Fruit fly (Drosophila melanogaster) whole organism, embryonic: ENCODE results near the gene CG7483.

ENCODE experiments used
- Adf1 ChIP-seq: fragments of 200-800 bp; sonication (Bioruptor generic); IDR thresholded peaks from 2 replicates; pipeline ENCODE4 v1.3.6; 2022; ENCODE audit warnings: missing biosample characterization, missing genetic modification characterization
- BtbVII ChIP-seq: fragments of 200-800 bp; sonication (Bioruptor generic); optimal IDR thresholded peaks from 3 replicates; lab custom pipeline; 2017; ENCODE audit warnings: missing biosample characterization, mild to moderate bottlenecking, missing genetic modification characterization
- CG10147 ChIP-seq: fragments of 200-800 bp; sonication (Bioruptor generic); optimal IDR thresholded peaks from 2 replicates; lab custom pipeline; 2019; ENCODE audit warnings: missing biosample characterization, mild to moderate bottlenecking, missing genetic modification characterization, moderate library complexity
- CG10431 ChIP-seq: fragments of 200-800 bp; sonication (Bioruptor generic); optimal IDR thresholded peaks from 3 replicates; lab custom pipeline; 2018; ENCODE audit warnings: missing biosample characterization, mild to moderate bottlenecking, missing genetic modification characterization
- CG11695 ChIP-seq: fragments of 200-800 bp; sonication (Bioruptor generic); IDR thresholded peaks from 3 replicates; pipeline ENCODE4 v1.3.6; 2022; ENCODE audit warnings: missing biosample characterization, missing genetic modification characterization
- CG12219 ChIP-seq: fragments of 200-800 bp; sonication (Bioruptor generic); optimal IDR thresholded peaks from 3 replicates; lab custom pipeline; 2018; ENCODE audit warnings: missing biosample characterization, mild to moderate bottlenecking, missing genetic modification characterization
- CG12391 ChIP-seq: fragments of 200-800 bp; sonication (Bioruptor generic); optimal IDR thresholded peaks from 3 replicates; lab custom pipeline; 2018; ENCODE audit warnings: missing biosample characterization, mild to moderate bottlenecking, missing genetic modification characterization, moderate library complexity
- CG15601 ChIP-seq: fragments of 200-800 bp; sonication (Bioruptor generic); optimal IDR thresholded peaks from 3 replicates; lab custom pipeline; 2019; ENCODE audit warnings: missing biosample characterization, mild to moderate bottlenecking, missing genetic modification characterization, moderate library complexity
- CG16815 ChIP-seq: fragments of 200-800 bp; sonication (Bioruptor generic); optimal IDR thresholded peaks from 3 replicates; lab custom pipeline; 2017; ENCODE audit warnings: missing biosample characterization, mild to moderate bottlenecking, missing genetic modification characterization
- CG18262 ChIP-seq: fragments of 200-800 bp; optimal IDR thresholded peaks from 3 replicates; lab custom pipeline; 2019; ENCODE audit warnings: missing biosample characterization, mild to moderate bottlenecking, missing genetic modification characterization, moderate library complexity
- CG2129 ChIP-seq: fragments of 200-800 bp; sonication (Bioruptor generic); IDR thresholded peaks from 2 replicates; pipeline ENCODE4 v1.3.6; 2022; ENCODE audit warnings: missing biosample characterization, missing genetic modification characterization; ENCODE audit not compliant: partially characterized antibody
- CG2875 ChIP-seq: fragments of 200-800 bp; sonication (Bioruptor generic); optimal IDR thresholded peaks from 2 replicates; lab custom pipeline; 2017; ENCODE audit warnings: missing biosample characterization, mild to moderate bottlenecking, missing genetic modification characterization, missing genetic modification reagents
- CG30431 ChIP-seq: fragments of 200-800 bp; sonication (Bioruptor generic); optimal IDR thresholded peaks from 2 replicates; lab custom pipeline; 2017; ENCODE audit warnings: missing biosample characterization, missing genetic modification characterization
- CG3281 ChIP-seq: fragments of 200-800 bp; sonication (Bioruptor generic); optimal IDR thresholded peaks from 3 replicates; lab custom pipeline; 2017; ENCODE audit warnings: missing biosample characterization, mild to moderate bottlenecking, missing genetic modification characterization
- CG4424 ChIP-seq: fragments of 200-800 bp; sonication (Bioruptor generic); optimal IDR thresholded peaks from 3 replicates; lab custom pipeline; 2016; ENCODE audit warnings: missing biosample characterization, missing genetic modification characterization
- CG4617 ChIP-seq: fragments of 200-800 bp; sonication (Bioruptor generic); optimal IDR thresholded peaks from 3 replicates; lab custom pipeline; 2016; ENCODE audit warnings: missing biosample characterization, missing genetic modification characterization, borderline replicate concordance
- CG6175 ChIP-seq: fragments of 200-800 bp; sonication (Bioruptor generic); IDR thresholded peaks from 3 replicates; pipeline ENCODE4 v1.3.6; 2022; ENCODE audit warnings: missing biosample characterization, missing genetic modification characterization
- CG7556 ChIP-seq: fragments of 200-800 bp; sonication (Bioruptor generic); optimal IDR thresholded peaks from 2 replicates; lab custom pipeline; 2017; ENCODE audit warnings: missing biosample characterization, mild to moderate bottlenecking, missing genetic modification characterization
- CTCF ChIP-seq: fragments of 200-800 bp; sonication (Bioruptor generic); optimal IDR thresholded peaks from 2 replicates; lab custom pipeline; 2017; ENCODE audit warnings: missing biosample characterization, mild to moderate bottlenecking, missing genetic modification characterization, moderate library complexity
- Dad ChIP-seq: fragments of 200-800 bp; sonication (Bioruptor generic); optimal IDR thresholded peaks from 3 replicates; lab custom pipeline; 2016; ENCODE audit warnings: missing biosample characterization, missing genetic modification characterization
- Dfd ChIP-seq, 2 experiments: fragments of >200 bp; optimal IDR thresholded peaks; 2 replicates each; lab custom pipeline; 2017; ENCODE audit warnings: missing biosample characterization in 2 of 2, missing genetic modification characterization in 2 of 2
- HLH4C ChIP-seq: fragments of 200-800 bp; sonication (Bioruptor generic); IDR thresholded peaks from 3 replicates; pipeline ENCODE4 v1.3.6; 2022; ENCODE audit warnings: missing biosample characterization, missing genetic modification characterization; ENCODE audit not compliant: partially characterized antibody
- Med ChIP-seq: fragments of 200-800 bp; sonication (Bioruptor generic); peaks from one replicate; lab custom pipeline; 2016; ENCODE audit warnings: missing biosample characterization, missing genetic modification characterization, mild to moderate bottlenecking, inconsistent platforms, moderate library complexity
- Nf-YA ChIP-seq: fragments of 200-800 bp; sonication (Bioruptor generic); IDR thresholded peaks from 2 replicates; pipeline ENCODE4 v1.3.6; 2022; ENCODE audit warnings: missing biosample characterization, missing genetic modification characterization
- Oli ChIP-seq: fragments of 200-800 bp; sonication (Bioruptor generic); optimal IDR thresholded peaks from 2 replicates; lab custom pipeline; 2018; ENCODE audit warnings: missing biosample characterization, mild to moderate bottlenecking, missing genetic modification characterization, moderate library complexity
- Poxn ChIP-seq: fragments of 200-800 bp; sonication (Bioruptor generic); IDR thresholded peaks from 2 replicates; pipeline ENCODE4 v1.3.6; 2022; ENCODE audit warnings: missing biosample characterization, missing genetic modification characterization
- Sox100B ChIP-seq: fragments of 200-800 bp; sonication (Bioruptor generic); optimal IDR thresholded peaks from 3 replicates; lab custom pipeline; 2018; ENCODE audit warnings: missing biosample characterization, mild to moderate bottlenecking, missing genetic modification characterization
- TFAM ChIP-seq: fragments of 200-800 bp; sonication (Bioruptor generic); optimal IDR thresholded peaks from 2 replicates; lab custom pipeline; 2017; ENCODE audit warnings: missing biosample characterization, missing genetic modification characterization, inconsistent platforms
- al ChIP-seq: fragments of 200-800 bp; sonication (Bioruptor generic); IDR thresholded peaks from 2 replicates; pipeline ENCODE4 v1.3.6; 2022; ENCODE audit warnings: missing biosample characterization, missing genetic modification characterization
- caup ChIP-seq: fragments of 200-800 bp; sonication (Bioruptor generic); optimal IDR thresholded peaks from 3 replicates; lab custom pipeline; 2017; ENCODE audit warnings: missing biosample characterization, mild to moderate bottlenecking, missing genetic modification characterization, moderate library complexity; ENCODE audit not compliant: severe bottlenecking
- croc ChIP-seq: fragments of 200-800 bp; sonication (Bioruptor generic); conservative IDR thresholded peaks from 3 replicates; pipeline ENCODE4 v1.3.6; 2022; ENCODE audit warnings: missing biosample characterization, missing genetic modification characterization
- crp ChIP-seq, 2 experiments: fragments of 200-800 bp; sonication (Bioruptor generic); optimal IDR thresholded peaks; 2 replicates in 1 of 2; 3 replicates in 1 of 2; lab custom pipeline; 2017; ENCODE audit warnings: missing biosample characterization in 2 of 2, missing genetic modification characterization in 2 of 2, mild to moderate bottlenecking in 1 of 2, moderate library complexity in 1 of 2
- fru ChIP-seq: fragments of >200 bp; optimal IDR thresholded peaks from 2 replicates; lab custom pipeline; 2017
- gsb-n ChIP-seq: fragments of 200-800 bp; sonication (Bioruptor generic); optimal IDR thresholded peaks from 3 replicates; lab custom pipeline; 2018; ENCODE audit warnings: missing biosample characterization, mild to moderate bottlenecking, missing genetic modification characterization
- hth ChIP-seq: fragments of >200 bp; optimal IDR thresholded peaks from 2 replicates; lab custom pipeline; 2017; ENCODE audit warnings: inconsistent platforms
- inv ChIP-seq: fragments of 200-800 bp; sonication (Bioruptor generic); IDR thresholded peaks from 2 replicates; pipeline ENCODE4 v1.3.6; 2022; ENCODE audit warnings: missing biosample characterization, missing genetic modification characterization; ENCODE audit not compliant: partially characterized antibody
- lilli ChIP-seq: fragments of 200-800 bp; sonication (Bioruptor generic); optimal IDR thresholded peaks from 3 replicates; lab custom pipeline; 2016; ENCODE audit warnings: missing biosample characterization, missing genetic modification characterization
- pho ChIP-seq: fragments of 200-800 bp; sonication (Bioruptor generic); optimal IDR thresholded peaks from 2 replicates; lab custom pipeline; 2016; ENCODE audit warnings: missing biosample characterization, missing genetic modification characterization
- phol ChIP-seq: fragments of 200-800 bp; sonication (Bioruptor generic); optimal IDR thresholded peaks from 3 replicates; lab custom pipeline; 2018; ENCODE audit warnings: missing biosample characterization, mild to moderate bottlenecking, missing genetic modification characterization, moderate library complexity
- pzg ChIP-seq: fragments of 200-800 bp; sonication (Bioruptor generic); optimal IDR thresholded peaks from 3 replicates; lab custom pipeline; 2018; ENCODE audit warnings: missing biosample characterization, mild to moderate bottlenecking, missing genetic modification characterization, moderate library complexity
- rib ChIP-seq: fragments of 200-800 bp; sonication (Bioruptor generic); IDR thresholded peaks from 2 replicates; pipeline ENCODE4 v1.3.6; 2022; ENCODE audit warnings: missing biosample characterization, missing genetic modification characterization
- run ChIP-seq: fragments of 200-800 bp; sonication (Bioruptor generic); optimal IDR thresholded peaks from 3 replicates; lab custom pipeline; 2018; ENCODE audit warnings: missing biosample characterization, mild to moderate bottlenecking, missing genetic modification characterization
- salm ChIP-seq: fragments of 200-800 bp; sonication (Bioruptor generic); optimal IDR thresholded peaks from 2 replicates; lab custom pipeline; 2018; ENCODE audit warnings: missing biosample characterization, mild to moderate bottlenecking, missing genetic modification characterization
- sens ChIP-seq: fragments of 200-800 bp; sonication (Bioruptor generic); peaks from one replicate; lab custom pipeline; 2016; ENCODE audit warnings: missing biosample characterization, missing genetic modification characterization
- sug ChIP-seq: fragments of 200-800 bp; optimal IDR thresholded peaks from 2 replicates; lab custom pipeline; 2019; ENCODE audit warnings: missing biosample characterization, mild to moderate bottlenecking, missing genetic modification characterization, moderate library complexity
- tgo ChIP-seq: fragments of 200-800 bp; sonication (Bioruptor generic); IDR thresholded peaks from 3 replicates; pipeline ENCODE4 v1.3.6; 2022; ENCODE audit warnings: missing biosample characterization, missing genetic modification characterization
- twi ChIP-seq: fragments of 200-800 bp; optimal IDR thresholded peaks from 2 replicates; lab custom pipeline; 2019; ENCODE audit warnings: missing biosample characterization, mild to moderate bottlenecking, missing genetic modification characterization, moderate library complexity
- wdn ChIP-seq: fragments of 200-800 bp; sonication (Bioruptor generic); IDR thresholded peaks from 2 replicates; pipeline ENCODE4 v1.3.6; 2022; ENCODE audit warnings: missing biosample characterization, missing genetic modification characterization

CG7483 gene

dm6 chr3R:8340675-8341275, 27.8 kb downstream of the CG7483 start, which contains the start of the genes COX7A and Arl2 (continued):
- TF ChIP-seq CG6175 (GFP tag; lab: Robert Waterston, UW) (no peak), Nf-YA (GFP tag; lab: Robert Waterston, UW) (no peak), phol (tag; lab: Kevin White, UChicago) (peak; percentile 27), pho (GFP tag; lab: Kevin White, UChicago) (no peak), CG15601 (tag; lab: Kevin White, UChicago) (no peak), crp (GFP tag; optimal IDR thresholded peaks at IDR 0.05; lab: Kevin White, UChicago) (peak; percentile 34 to 83), CG11695 (GFP tag; lab: Robert Waterston, UW) (no peak), Dad (GFP tag; lab: Kevin White, UChicago) (no peak), CG30431 (GFP tag; lab: Kevin White, UChicago) (no peak), BtbVII (GFP tag; lab: Kevin White, UChicago) (no peak), CG3281 (GFP tag; lab: Kevin White, UChicago) (no peak), HLH4C (GFP tag; lab: Robert Waterston, UW) (peak; percentile 90), tgo (no peak), hth (lab: Kevin White, UChicago) (no peak), caup (no peak), CG12219 (GFP tag; lab: Kevin White, UChicago) (no peak), CG2875 (no peak), lilli (GFP tag; lab: Kevin White, UChicago) (peak; percentile 20), CG2129 (GFP tag; lab: Robert Waterston, UW) (peak; percentile 94), CG10431 (GFP tag; lab: Kevin White, UChicago) (peak; percentile 17), CTCF (GFP tag; lab: Kevin White, UChicago) (no peak), Sox100B (GFP tag; lab: Kevin White, UChicago) (no peak), al (no peak), Med (GFP tag; lab: Kevin White, UChicago) (peak; percentile 81), CG12391 (tag; lab: Kevin White, UChicago) (peak; percentile 17), twi (tag; lab: Kevin White, UChicago) (no peak), CG18262 (tag; lab: Kevin White, UChicago) (no peak), Dfd (GFP tag; optimal IDR thresholded peaks at IDR 0.05; lab: Kevin White, UChicago) (no peak), inv (GFP tag; lab: Robert Waterston, UW) (peak; percentile 90), fru (lab: Kevin White, UChicago) (no peak), wdn (GFP tag; lab: Robert Waterston, UW) (no peak), Adf1 (GFP tag; lab: Robert Waterston, UW) (no peak), CG16815 (no peak), salm (no peak), sug (tag; lab: Kevin White, UChicago) (peak; percentile 24), gsb-n (tag; lab: Kevin White, UChicago) (no peak), pzg (GFP tag; lab: Kevin White, UChicago) (peak; percentile 82), Oli (no peak), rib (GFP tag; lab: Robert Waterston, UW) (peak; percentile 17; the same call in 1 of the 2 replicates), CG10147 (GFP tag; lab: Kevin White, UChicago) (peak; percentile 27), sens (GFP tag; lab: Kevin White, UChicago) (peak; percentile 68), CG4424 (no peak), TFAM (GFP tag; lab: Kevin White, UChicago) (no peak), run (tag; lab: Kevin White, UChicago) (no peak), croc (GFP tag; lab: Robert Waterston, UW) (no peak), Poxn (GFP tag; lab: Robert Waterston, UW) (no peak), CG7556 (GFP tag; lab: Kevin White, UChicago) (no peak), CG4617 (GFP tag; lab: Kevin White, UChicago) (peak; percentile 88)
